Fruit fly (Drosophila melanogaster): Measurements from ENCODE around the gene CG18417.

- TF ChIP-seq EcR (GFP tag; optimal IDR thresholded peaks at IDR 0.05), result no peak
- TF ChIP-seq Pif1B (GFP tag; optimal IDR thresholded peaks at IDR 0.05), result no peak
- no peak for TF ChIP-seq CG4496 (GFP tag; IDR thresholded peaks at IDR 0.05)
- TF ChIP-seq Ets98B (GFP tag; IDR thresholded peaks at IDR 0.05), result no peak
- no peak for TF ChIP-seq CG14655 (GFP tag; optimal IDR thresholded peaks at IDR 0.05)
- no peak for TF ChIP-seq CG17806 (tag; optimal IDR thresholded peaks at IDR 0.05)
- TF ChIP-seq CG12605 (GFP tag; IDR thresholded peaks at IDR 0.05), result no peak
- no peak for TF ChIP-seq CG32121 (GFP tag; IDR thresholded peaks at IDR 0.05)
- TF ChIP-seq CG34367 (tag; optimal IDR thresholded peaks at IDR 0.05), result no peak
These were observed 37.5 kb downstream of the CG18417 start, which contains the start of gene CG14835 for dm6 chr3L:7437366-7437765.
